Fruit fly (Drosophila melanogaster): ENCODE results near the gene csw.

Gene csw

DNA sequence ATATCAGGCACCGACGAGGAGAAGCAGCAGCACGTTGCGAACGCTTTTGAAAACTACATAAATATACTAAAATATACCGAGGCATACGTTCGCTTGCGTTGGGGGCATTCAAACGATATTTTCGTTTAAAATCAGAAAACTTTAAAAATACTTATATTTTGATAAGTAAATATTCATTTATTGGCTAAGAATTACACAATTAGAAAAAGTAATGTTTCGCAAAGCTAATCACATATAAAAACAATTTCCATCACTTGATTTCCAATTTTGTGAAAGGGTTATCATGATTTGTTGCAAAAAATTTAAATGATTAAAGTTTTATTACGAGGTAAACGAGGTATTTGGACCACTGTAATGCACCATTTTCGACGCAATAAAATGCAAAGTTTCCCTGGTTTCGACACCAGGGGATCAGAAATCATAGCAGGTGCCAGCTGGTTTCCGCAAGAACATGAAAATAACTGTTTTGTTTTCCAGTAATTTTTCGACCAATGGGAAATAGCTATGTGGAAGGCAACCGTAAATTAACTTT, 18.1 kb upstream of the csw start, which contains the start of gene CG4045:
CG4045 (minus strand) TSS at position 55 of the 532 bp plus-strand sequence.
- TF ChIP-seq CTCF (optimal IDR thresholded peaks at IDR 0.05) (no peak), CG8478 (optimal IDR thresholded peaks at IDR 0.05) (no peak)

DNA sequence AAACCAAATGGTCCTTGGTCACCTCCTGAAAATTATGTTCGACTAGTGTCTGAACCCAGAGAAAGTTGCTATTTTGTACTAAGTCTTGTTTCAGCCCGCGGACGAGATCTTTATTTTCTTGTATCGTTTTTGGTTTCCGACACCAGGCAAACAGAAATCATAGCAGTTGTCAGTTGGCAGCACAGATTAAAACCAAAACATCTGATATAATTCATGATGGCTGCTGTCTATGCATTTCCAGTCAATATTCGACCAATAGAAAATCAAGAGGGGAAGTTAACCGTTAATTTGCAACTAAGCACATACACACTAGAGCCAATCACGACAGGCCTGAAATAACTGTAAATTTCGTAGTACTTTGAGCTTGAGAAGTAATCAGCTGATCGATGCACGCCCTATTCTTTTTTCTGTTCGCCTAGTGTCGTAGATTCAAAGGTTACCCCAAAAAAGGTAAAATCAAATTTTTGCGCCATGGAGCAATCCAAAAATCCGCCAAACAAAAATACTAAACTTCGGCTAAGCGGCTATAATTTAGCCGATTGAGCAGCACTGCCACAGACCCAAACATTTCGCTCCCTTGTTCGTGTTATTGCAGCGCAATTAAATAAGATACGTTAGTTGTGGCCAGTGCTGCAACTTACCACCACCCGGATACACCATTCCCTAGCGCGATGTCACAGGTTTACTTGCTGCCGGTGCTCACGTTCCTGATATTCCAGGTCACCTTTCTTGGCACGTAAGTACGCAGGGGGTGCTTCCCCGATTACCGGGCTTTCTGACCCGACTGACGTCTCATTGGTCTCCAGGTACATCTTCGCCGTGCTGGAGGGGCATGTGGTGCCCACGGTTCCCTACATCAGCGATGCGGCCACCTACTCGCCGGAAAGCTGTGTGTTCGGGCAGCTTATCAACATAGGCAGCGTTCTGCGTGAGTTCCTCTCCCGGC, 17.3 kb upstream of the csw start, which contains the start of gene CG4025:
CG4025 (plus strand) TSS at position 555 of the 946 bp plus-strand sequence.
- TF ChIP-seq CTCF (optimal IDR thresholded peaks at IDR 0.05): no peak
- no peak for TF ChIP-seq CG8478 (optimal IDR thresholded peaks at IDR 0.05)

- TF ChIP-seq CTCF (optimal IDR thresholded peaks at IDR 0.05) (peak; percentile 57 to 65), CG8478 (optimal IDR thresholded peaks at IDR 0.05) (no peak)
These were observed 13.6 kb upstream of the csw start, which contains the start of the genes CG16903 and Unc-76 for dm6 chrX:2080367-2080927. Gene CG16903, minus strand, starts transcription at chrX:2080405. Gene Unc-76, plus strand, starts transcription at chrX:2080610.

- TF ChIP-seq CG8478 (optimal IDR thresholded peaks at IDR 0.05): no peak
- no peak for TF ChIP-seq CTCF (optimal IDR thresholded peaks at IDR 0.05)
These were observed 12.1 kb upstream of the csw start for dm6 chrX:2081848-2082365.

DNA sequence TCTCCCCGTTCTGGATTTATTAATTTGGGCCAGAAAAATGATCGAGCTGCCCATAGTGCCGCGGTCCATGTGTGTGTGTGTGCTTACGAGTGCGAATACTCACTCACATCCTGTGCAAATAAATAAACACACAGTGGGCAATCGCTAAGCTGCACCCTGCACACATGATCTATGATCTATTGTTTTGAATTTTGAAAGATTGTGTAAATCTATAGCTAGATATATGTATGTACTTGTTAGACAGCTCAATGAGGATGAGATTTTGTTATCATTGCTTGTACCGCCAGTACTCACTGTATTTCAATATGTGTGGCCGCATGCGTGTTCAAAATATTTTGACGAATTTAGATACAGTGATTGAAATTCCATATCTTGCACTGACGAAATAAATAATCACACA, 10.9 kb upstream of the csw start:
- TF ChIP-seq CTCF (optimal IDR thresholded peaks at IDR 0.05): no peak
- no peak for TF ChIP-seq CG8478 (optimal IDR thresholded peaks at IDR 0.05)

dm6 chrX:2083678-2084162, 10.3 kb upstream of the csw start:
- TF ChIP-seq CG8478 (optimal IDR thresholded peaks at IDR 0.05) (no peak), CTCF (optimal IDR thresholded peaks at IDR 0.05) (no peak)

dm6 chrX:2087501-2087900, 6.5 kb upstream of the csw start:
- TF ChIP-seq CTCF (optimal IDR thresholded peaks at IDR 0.05) (no peak), CG8478 (optimal IDR thresholded peaks at IDR 0.05) (no peak)

dm6 chrX:2088798-2089197, 5.2 kb upstream of the csw start:
- TF ChIP-seq CTCF (optimal IDR thresholded peaks at IDR 0.05) (no peak), CG8478 (optimal IDR thresholded peaks at IDR 0.05) (no peak)

dm6 chrX:2089812-2090211, 4.2 kb upstream of the csw start:
- TF ChIP-seq CG8478 (optimal IDR thresholded peaks at IDR 0.05) (no peak), CTCF (optimal IDR thresholded peaks at IDR 0.05) (no peak)

- TF ChIP-seq CG8478 (optimal IDR thresholded peaks at IDR 0.05) (no peak), CTCF (optimal IDR thresholded peaks at IDR 0.05) (no peak)
These were observed 2.3 kb downstream of the csw start for dm6 chrX:2096341-2096740.

DNA sequence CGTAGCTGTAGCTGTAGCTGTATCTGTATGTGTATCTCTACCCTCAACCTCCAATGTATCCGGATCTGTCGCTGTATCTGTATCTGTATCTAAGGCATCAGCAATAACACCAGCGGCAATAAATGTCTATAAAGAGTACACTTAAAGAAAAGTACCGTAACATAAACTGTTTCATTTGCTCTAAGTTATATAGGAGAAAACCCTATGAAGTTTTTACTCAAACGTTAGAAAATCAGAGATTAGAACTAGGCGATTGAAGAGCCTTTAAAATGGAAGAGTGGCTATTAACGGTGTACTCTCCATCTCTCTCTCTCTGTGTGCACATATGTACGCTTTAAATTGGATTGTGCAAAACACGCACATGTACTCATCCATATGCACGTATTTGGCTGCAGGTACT, 4.2 kb downstream of the csw start:
- TF ChIP-seq CTCF (optimal IDR thresholded peaks at IDR 0.05) (no peak), CG8478 (optimal IDR thresholded peaks at IDR 0.05) (no peak)

DNA sequence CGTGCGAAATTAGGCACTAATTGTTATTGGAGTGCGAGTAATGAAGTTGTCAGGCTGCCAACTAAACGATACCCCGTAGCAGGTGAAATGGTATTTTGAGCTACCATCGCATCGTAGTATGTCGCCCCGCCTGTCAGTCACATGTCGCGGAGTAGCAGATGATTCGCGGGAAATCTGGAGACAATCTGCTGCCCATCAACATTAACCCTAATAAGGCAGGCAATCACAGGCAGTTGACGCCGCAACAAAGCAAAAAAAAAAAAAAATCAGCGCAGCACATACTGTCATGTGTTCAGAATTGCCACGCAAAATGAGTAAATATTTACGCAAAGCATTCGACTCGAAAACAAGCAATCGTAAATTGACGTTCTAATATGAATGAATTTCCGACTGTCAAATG, 9.8 kb downstream of the csw start:
- TF ChIP-seq CG8478 (optimal IDR thresholded peaks at IDR 0.05) (no peak), CTCF (optimal IDR thresholded peaks at IDR 0.05) (no peak)

dm6 chrX:2104365-2104764, 10.3 kb downstream of the csw start:
- TF ChIP-seq CG8478 (optimal IDR thresholded peaks at IDR 0.05) (no peak), CTCF (optimal IDR thresholded peaks at IDR 0.05) (no peak)

DNA sequence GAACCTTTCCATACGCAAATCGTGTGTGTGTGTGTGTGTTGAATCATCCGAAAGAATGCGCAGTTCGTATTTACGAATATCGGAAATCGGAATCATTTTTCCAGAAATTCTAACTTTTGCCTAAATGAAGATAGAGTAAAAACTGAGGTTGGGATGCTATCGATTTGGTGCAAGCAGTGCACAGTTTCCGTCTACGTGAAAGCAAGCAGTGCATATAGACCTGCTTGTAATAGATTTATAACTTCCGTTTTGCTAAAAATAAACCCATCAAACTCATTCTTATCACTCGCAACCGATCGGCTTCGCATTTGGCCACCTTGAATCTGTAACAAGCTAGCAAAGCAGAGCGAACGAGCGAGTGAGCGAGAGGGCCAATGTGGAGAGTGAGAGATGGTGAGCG, 12.3 kb downstream of the csw start:
- TF ChIP-seq CG8478 (optimal IDR thresholded peaks at IDR 0.05) (no peak), CTCF (optimal IDR thresholded peaks at IDR 0.05) (no peak)

DNA sequence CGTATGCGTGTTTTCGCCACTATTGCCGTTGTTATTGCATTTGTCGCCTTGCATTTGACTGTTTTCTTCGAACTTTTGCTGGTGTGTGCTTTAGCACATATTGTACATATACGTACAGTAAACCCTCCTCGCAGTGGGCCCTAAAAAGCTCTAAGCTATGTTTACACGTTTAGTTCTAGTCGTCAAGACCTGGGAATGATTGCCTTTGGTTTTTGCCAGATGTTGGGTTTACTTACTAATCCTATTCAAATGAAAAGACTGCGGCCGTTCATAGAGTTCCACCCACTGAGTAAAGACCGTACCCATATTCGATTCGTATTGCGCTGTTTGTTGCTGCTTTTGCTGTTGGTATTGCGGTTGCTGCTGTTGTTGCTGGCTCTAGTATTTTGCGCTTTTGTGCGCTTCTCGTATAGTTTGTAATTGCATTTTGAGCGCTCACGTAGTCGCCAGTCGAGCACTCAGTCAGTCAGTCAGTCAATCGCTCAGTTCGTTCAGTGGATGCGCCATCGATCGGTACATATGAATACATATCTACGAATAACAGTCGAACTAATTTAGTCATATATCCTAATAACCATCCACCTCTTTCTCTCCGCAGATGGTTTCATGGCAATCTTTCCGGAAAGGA, 13.9 kb downstream of the csw start:
- TF ChIP-seq CG8478 (optimal IDR thresholded peaks at IDR 0.05) (no peak), CTCF (optimal IDR thresholded peaks at IDR 0.05) (no peak)

Measured in S2 (cell line).